Worm (Caenorhabditis elegans) whole organism, L4 larva: ENCODE data around the gene F57F4.1.

ENCODE experiments used
- D1046.2 ChIP-seq: fragments of 200-800 bp; sonication (Bioruptor generic); IDR thresholded peaks from 2 replicates; pipeline ENCODE4 v1.3.6; 2022; ENCODE audit warnings: missing genetic modification characterization, missing compliant biosample characterization
- F10B5.3 ChIP-seq: sonication (generic microtip); optimal IDR thresholded peaks from 2 replicates; lab custom pipeline; 2016; ENCODE audit warnings: mild to moderate bottlenecking, missing genetic modification characterization, missing compliant biosample characterization
- F37D6.2 ChIP-seq: sonication (generic microtip); optimal IDR thresholded peaks from 2 replicates; lab custom pipeline; 2016; ENCODE audit warnings: mild to moderate bottlenecking, missing genetic modification characterization, missing compliant biosample characterization
- F49E8.2 ChIP-seq: sonication (generic microtip); optimal IDR thresholded peaks from 2 replicates; lab custom pipeline; 2016; ENCODE audit warnings: missing compliant biosample characterization, mild to moderate bottlenecking, missing genetic modification characterization, borderline replicate concordance
- T20F7.1 ChIP-seq: fragments of 200-800 bp; sonication (Bioruptor generic); optimal IDR thresholded peaks from 2 replicates; lab custom pipeline; 2018; ENCODE audit warnings: mild to moderate bottlenecking, missing genetic modification characterization, missing compliant biosample characterization
- Y105C5A.15 ChIP-seq: fragments of 200-800 bp; sonication (Bioruptor generic); IDR thresholded peaks from 2 replicates; pipeline ENCODE4 v1.3.6; 2022; ENCODE audit warnings: missing genetic modification characterization, missing compliant biosample characterization
- Y48G9A.11 ChIP-seq: fragments of 200-800 bp; sonication (Bioruptor generic); IDR thresholded peaks from 2 replicates; pipeline ENCODE4 v1.3.6; 2022; ENCODE audit warnings: missing genetic modification reagents, missing genetic modification characterization, missing compliant biosample characterization
- ZK337.2 ChIP-seq: fragments of 200-800 bp; sonication (Bioruptor generic); IDR thresholded peaks from 2 replicates; pipeline ENCODE4 v1.3.6; 2022; ENCODE audit warnings: missing genetic modification reagents, missing genetic modification characterization, missing compliant biosample characterization
- ZK546.5 ChIP-seq, 2 experiments: sonication (generic microtip); optimal IDR thresholded peaks; 2 replicates each; lab custom pipeline; 2017; ENCODE audit warnings: missing biosample characterization in 2 of 2, missing genetic modification characterization in 2 of 2
- aha-1 ChIP-seq: fragments of 150-350 bp; peaks from one replicate; lab custom pipeline; 2014; ENCODE audit warnings: missing biosample characterization, missing genetic modification characterization
- ceh-20 ChIP-seq: fragments of 200-800 bp; sonication (Bioruptor generic); IDR thresholded peaks from 2 replicates; pipeline ENCODE4 v1.3.6; 2022; ENCODE audit warnings: missing genetic modification reagents, missing genetic modification characterization, missing compliant biosample characterization
- ceh-32 ChIP-seq: sonication (generic microtip); optimal IDR thresholded peaks from 2 replicates; lab custom pipeline; 2016; ENCODE audit warnings: mild to moderate bottlenecking, missing genetic modification characterization, missing compliant biosample characterization; ENCODE audit not compliant: poor library complexity
- ceh-44 ChIP-seq: fragments of 200-800 bp; sonication (Bioruptor generic); IDR thresholded peaks from 2 replicates; pipeline ENCODE4 v1.3.6; 2022; ENCODE audit warnings: missing genetic modification reagents, missing genetic modification characterization, missing compliant biosample characterization
- ceh-82 ChIP-seq: sonication (generic microtip); optimal IDR thresholded peaks from 2 replicates; lab custom pipeline; 2017; ENCODE audit warnings: missing biosample characterization, missing genetic modification characterization
- ces-1 ChIP-seq: fragments of 150-350 bp; sonication (generic microtip); optimal IDR thresholded peaks from 4 replicates; lab custom pipeline; 2014; ENCODE audit warnings: missing biosample characterization, missing genetic modification reagents, missing genetic modification characterization
- ctbp-1 ChIP-seq: fragments of 200-800 bp; sonication (Bioruptor generic); IDR thresholded peaks from 2 replicates; pipeline ENCODE4 v1.3.6; 2022; ENCODE audit warnings: missing genetic modification reagents, missing genetic modification characterization, missing compliant biosample characterization
- daf-12 ChIP-seq: fragments of 150-350 bp; optimal IDR thresholded peaks from 2 replicates; lab custom pipeline; 2014; ENCODE audit warnings: missing biosample characterization, missing genetic modification reagents, missing genetic modification characterization
- daf-8 ChIP-seq: fragments of 200-800 bp; sonication (Bioruptor generic); IDR thresholded peaks from 2 replicates; pipeline ENCODE4 v1.3.6; 2022; ENCODE audit warnings: missing genetic modification characterization, missing compliant biosample characterization
- dmd-6 ChIP-seq: fragments of 200-800 bp; sonication (Bioruptor generic); IDR thresholded peaks from 2 replicates; pipeline ENCODE4 v1.3.6; 2022; ENCODE audit warnings: missing genetic modification reagents, missing genetic modification characterization, missing compliant biosample characterization
- dmd-8 ChIP-seq: fragments of 200-800 bp; sonication (Bioruptor generic); IDR thresholded peaks from 2 replicates; pipeline ENCODE4 v1.3.6; 2022; ENCODE audit warnings: missing genetic modification characterization, missing compliant biosample characterization
- dmd-9 ChIP-seq: fragments of 200-800 bp; sonication (Bioruptor generic); IDR thresholded peaks from 2 replicates; pipeline ENCODE4 v1.3.6; 2022; ENCODE audit warnings: missing genetic modification reagents, missing genetic modification characterization, missing compliant biosample characterization
- egl-43 ChIP-seq: fragments of 200-800 bp; sonication (Bioruptor generic); IDR thresholded peaks from 2 replicates; pipeline ENCODE4 v1.3.6; 2022; ENCODE audit warnings: missing genetic modification reagents, missing genetic modification characterization, missing compliant biosample characterization
- fkh-10 ChIP-seq: fragments of 150-350 bp; optimal IDR thresholded peaks from 2 replicates; lab custom pipeline; 2014; ENCODE audit warnings: missing biosample characterization, missing genetic modification reagents, missing genetic modification characterization
- hlh-11 ChIP-seq: fragments of 200-800 bp; sonication (Bioruptor generic); optimal IDR thresholded peaks from 2 replicates; lab custom pipeline; 2018; ENCODE audit warnings: mild to moderate bottlenecking, missing genetic modification characterization, missing compliant biosample characterization
- hlh-30 ChIP-seq: sonication (generic microtip); optimal IDR thresholded peaks from 2 replicates; lab custom pipeline; 2017; ENCODE audit warnings: antibody characterized with exemption, mild to moderate bottlenecking, missing genetic modification characterization, missing compliant biosample characterization; ENCODE audit not compliant: insufficient read depth
- hmg-1.1 ChIP-seq: fragments of 200-800 bp; sonication (Bioruptor generic); IDR thresholded peaks from 2 replicates; pipeline ENCODE4 v1.3.6; 2022; ENCODE audit warnings: missing genetic modification reagents, missing genetic modification characterization, missing compliant biosample characterization
- jun-1 ChIP-seq: fragments of 150-350 bp; optimal IDR thresholded peaks from 2 replicates; lab custom pipeline; 2014; ENCODE audit warnings: missing biosample characterization, missing genetic modification reagents, missing genetic modification characterization
- lsy-2 ChIP-seq, 2 experiments: fragments of 150-350 bp in 1 of 2; sonication (generic microtip) in 1 of 2; optimal IDR thresholded peaks; 2 replicates each; lab custom pipeline; 2014 to 2017; ENCODE audit warnings: missing biosample characterization in 2 of 2, missing genetic modification characterization in 2 of 2
- madf-9 ChIP-seq: fragments of 200-800 bp; sonication (Bioruptor generic); conservative IDR thresholded peaks from 2 replicates; pipeline ENCODE4 v1.3.6; 2022; ENCODE audit warnings: missing genetic modification reagents, missing genetic modification characterization, missing compliant biosample characterization
- mdt-29 ChIP-seq: fragments of 200-800 bp; sonication (Bioruptor generic); IDR thresholded peaks from 2 replicates; pipeline ENCODE4 v1.3.6; 2022; ENCODE audit warnings: missing genetic modification reagents, missing genetic modification characterization, missing compliant biosample characterization
- mep-1 ChIP-seq: fragments of 150-350 bp; sonication (generic microtip); optimal IDR thresholded peaks from 3 replicates; lab custom pipeline; 2014; ENCODE audit warnings: missing biosample characterization, missing genetic modification characterization
- mes-2 ChIP-seq: sonication (generic microtip); optimal IDR thresholded peaks from 2 replicates; lab custom pipeline; 2016; ENCODE audit warnings: missing genotype, mild to moderate bottlenecking, missing genetic modification characterization, missing compliant biosample characterization; ENCODE audit not compliant: poor library complexity, severe bottlenecking
- mxl-2 ChIP-seq: fragments of 200-800 bp; sonication (Bioruptor generic); conservative IDR thresholded peaks from 2 replicates; pipeline ENCODE4 v1.3.6; 2022; ENCODE audit warnings: missing genetic modification reagents, missing genetic modification characterization, missing compliant biosample characterization
- mxl-3 ChIP-seq: fragments of 200-800 bp; sonication (Bioruptor generic); optimal IDR thresholded peaks from 2 replicates; lab custom pipeline; 2018; ENCODE audit warnings: mild to moderate bottlenecking, missing genetic modification characterization, missing compliant biosample characterization
- nhr-11 ChIP-seq: fragments of 150-350 bp; optimal IDR thresholded peaks from 2 replicates; lab custom pipeline; 2014; ENCODE audit warnings: missing biosample characterization, missing genetic modification characterization
- nhr-111 ChIP-seq: fragments of 200-800 bp; sonication (Bioruptor generic); optimal IDR thresholded peaks from 2 replicates; lab custom pipeline; 2018; ENCODE audit warnings: mild to moderate bottlenecking, missing genetic modification characterization, missing compliant biosample characterization
- nhr-25 ChIP-seq: sonication (generic microtip); optimal IDR thresholded peaks from 2 replicates; lab custom pipeline; 2017; ENCODE audit warnings: missing genetic modification characterization, mild to moderate bottlenecking, missing compliant biosample characterization, antibody characterized with exemption, moderate library complexity, borderline replicate concordance; ENCODE audit not compliant: insufficient read depth
- nhr-28 ChIP-seq: fragments of 150-350 bp; optimal IDR thresholded peaks from 2 replicates; lab custom pipeline; 2014; ENCODE audit warnings: missing biosample characterization, missing genetic modification characterization
- nhr-48 ChIP-seq: sonication (generic microtip); optimal IDR thresholded peaks from 2 replicates; lab custom pipeline; 2016; ENCODE audit warnings: mild to moderate bottlenecking, missing genetic modification characterization, missing compliant biosample characterization
- pha-4 ChIP-seq, 2 experiments: fragments of 150-350 bp in 1 of 2; fragments of 200-800 bp in 1 of 2; sonication (Bioruptor generic) in 1 of 2; IDR thresholded peaks in 1 of 2; optimal IDR thresholded peaks in 1 of 2; 2 replicates each; pipeline versions ENCODE4 v1.3.6 to Lab custom; 2014 to 2022; ENCODE audit warnings: missing genetic modification characterization in 2 of 2, missing genetic modification reagents in 2 of 2, missing biosample characterization in 1 of 2, missing compliant biosample characterization in 1 of 2
- rbr-2 ChIP-seq: sonication (generic microtip); optimal IDR thresholded peaks from 2 replicates; lab custom pipeline; 2016; ENCODE audit warnings: missing genotype, missing genetic modification characterization, missing compliant biosample characterization
- set-16 ChIP-seq: fragments of 200-800 bp; sonication (Bioruptor generic); IDR thresholded peaks from 2 replicates; pipeline ENCODE4 v1.3.6; 2022; ENCODE audit warnings: missing genetic modification reagents, missing genetic modification characterization, missing compliant biosample characterization
- skn-1 ChIP-seq: fragments of 150-350 bp; optimal IDR thresholded peaks from 2 replicates; lab custom pipeline; 2014; ENCODE audit warnings: missing biosample characterization, missing genetic modification characterization
- unc-39 ChIP-seq: sonication (generic microtip); optimal IDR thresholded peaks from 2 replicates; lab custom pipeline; 2017; ENCODE audit warnings: missing biosample characterization, missing genetic modification characterization
- vab-7 ChIP-seq: fragments of 200-800 bp; sonication (Bioruptor generic); IDR thresholded peaks from 2 replicates; pipeline ENCODE4 v1.3.6; 2022; ENCODE audit warnings: missing genetic modification reagents, missing genetic modification characterization, missing compliant biosample characterization
- zfp-3 ChIP-seq: fragments of 200-800 bp; sonication (Bioruptor generic); conservative IDR thresholded peaks from 2 replicates; pipeline ENCODE4 v1.3.6; 2022; ENCODE audit warnings: missing genetic modification reagents, missing genetic modification characterization, missing compliant biosample characterization

F57F4.1 gene

ce11 chrV:6348133-6348532 lies 42.1 kb upstream of the F57F4.1 start (continued):
- TF ChIP-seq Y48G9A.11 (GFP tag; lab: Robert Waterston, UW) = no peak

- TF ChIP-seq mxl-3 (GFP tag; lab: Kevin White, UChicago) (peak; percentile 23), hlh-30 (tag; lab: Kevin White, UChicago) (peak; percentile 38), ceh-44 (GFP tag; lab: Robert Waterston, UW) (no peak), lsy-2 (tag; optimal IDR thresholded peaks at IDR 0.05; lab: Kevin White, UChicago) (no peak), nhr-28 (peak; percentile 5), T20F7.1 (GFP tag; lab: Kevin White, UChicago) (no peak), nhr-25 (tag; lab: Kevin White, UChicago) (peak; percentile 72), daf-8 (GFP tag; lab: Robert Waterston, UW) (no peak), zfp-3 (GFP tag; lab: Robert Waterston, UW) (0 out of 2 replicates have a peak, but pooled peaks have one; percentile 22), vab-7 (GFP tag; lab: Robert Waterston, UW) (no peak)
Measured at ce11 chrV:6349597-6349996, 40.7 kb upstream of the F57F4.1 start.

ce11 chrV:6350109-6350508 lies 40.2 kb upstream of the F57F4.1 start:
- no peak for TF ChIP-seq mes-2 (tag; lab: Kevin White, UChicago)
- no peak for TF ChIP-seq madf-9 (GFP tag; lab: Robert Waterston, UW)
- TF ChIP-seq rbr-2 = peak; percentile 45
- TF ChIP-seq dmd-8 (GFP tag; lab: Robert Waterston, UW) = no peak
- peak; percentile 68; the same call in 1 of the 2 replicates for TF ChIP-seq ceh-20 (GFP tag; lab: Robert Waterston, UW)
- TF ChIP-seq fkh-10 (GFP tag; lab: Kevin White, UChicago) = peak; percentile 61
- no peak for TF ChIP-seq nhr-111 (GFP tag; lab: Kevin White, UChicago)
- TF ChIP-seq hmg-1.1 = 0 out of 2 replicates have a peak, but pooled peaks have one; percentile 45
- no peak for TF ChIP-seq F49E8.2
- TF ChIP-seq ces-1 (GFP tag; lab: Kevin White, UChicago) = no peak
- no peak for TF ChIP-seq ceh-82 (tag; lab: Kevin White, UChicago)
- no peak for TF ChIP-seq mxl-2 (GFP tag; lab: Robert Waterston, UW)
- no peak for TF ChIP-seq nhr-11 (tag; lab: Kevin White, UChicago)
- no peak for TF ChIP-seq dmd-9
- TF ChIP-seq hlh-11 (tag; lab: Kevin White, UChicago) = peak; percentile 45
- no peak for TF ChIP-seq egl-43
- no peak for TF ChIP-seq ZK546.5 (tag; optimal IDR thresholded peaks at IDR 0.05; lab: Kevin White, UChicago)
- TF ChIP-seq ctbp-1 (GFP tag; lab: Robert Waterston, UW) = no peak
- TF ChIP-seq aha-1 = peak; percentile 54
- no peak for TF ChIP-seq unc-39 (tag; lab: Kevin White, UChicago)
- no peak for TF ChIP-seq D1046.2
- TF ChIP-seq dmd-6 (GFP tag; lab: Robert Waterston, UW) = peak; percentile 20; the same call in 1 of the 2 replicates
- no peak for TF ChIP-seq skn-1
- peak; percentile 46 for TF ChIP-seq mep-1 (tag; lab: Kevin White, UChicago)
- TF ChIP-seq set-16 (GFP tag; lab: Robert Waterston, UW) = peak; percentile 63
- no peak for TF ChIP-seq daf-12
- no peak for TF ChIP-seq ZK337.2 (GFP tag; lab: Robert Waterston, UW)
- TF ChIP-seq lsy-2 (tag; optimal IDR thresholded peaks at IDR 0.05; lab: Kevin White, UChicago) = peak in 1 of 2 experiments; percentile 5
- no peak for TF ChIP-seq mdt-29 (GFP tag; lab: Robert Waterston, UW)
- no peak for TF ChIP-seq mxl-3 (GFP tag; lab: Kevin White, UChicago)
- no peak for TF ChIP-seq Y105C5A.15 (GFP tag; lab: Robert Waterston, UW)
- TF ChIP-seq F37D6.2 (tag; lab: Kevin White, UChicago) = peak; percentile 19
- TF ChIP-seq F10B5.3 (tag; lab: Kevin White, UChicago) = no peak
- no peak for TF ChIP-seq nhr-48
- no peak for TF ChIP-seq nhr-25 (tag; lab: Kevin White, UChicago)
- no peak for TF ChIP-seq jun-1 (tag; lab: Kevin White, UChicago)
- TF ChIP-seq ceh-32 (tag; lab: Kevin White, UChicago) = no peak
- TF ChIP-seq pha-4 (GFP tag; IDR thresholded peaks at IDR 0.05; lab: Robert Waterston, UW) = no peak; the same call in 1 of the 2 replicates
- no peak for TF ChIP-seq pha-4 (tag; optimal IDR thresholded peaks at IDR 0.05; lab: Kevin White, UChicago)
